Fruit fly (Drosophila melanogaster) whole organism, embryonic: ENCODE results near the gene G6P.

Experiments used
- Abd-B ChIP-seq: fragments of 200-800 bp; sonication (Bioruptor generic); optimal IDR thresholded peaks from 2 replicates; lab custom pipeline; 2018; ENCODE audit warnings: missing biosample characterization, mild to moderate bottlenecking, missing genetic modification characterization, moderate library complexity
- C15 ChIP-seq: fragments of 200-800 bp; sonication (Bioruptor generic); IDR thresholded peaks from 3 replicates; pipeline ENCODE4 v1.3.6; 2022; ENCODE audit warnings: missing biosample characterization, missing genetic modification characterization
- CG10274 ChIP-seq: fragments of 200-800 bp; sonication (Bioruptor generic); optimal IDR thresholded peaks from 3 replicates; lab custom pipeline; 2017; ENCODE audit warnings: missing biosample characterization, mild to moderate bottlenecking, missing genetic modification characterization
- CG12299 ChIP-seq: fragments of 200-800 bp; sonication (Bioruptor generic); optimal IDR thresholded peaks from 2 replicates; lab custom pipeline; 2018; ENCODE audit warnings: missing biosample characterization, mild to moderate bottlenecking, missing genetic modification characterization
- CG12391 ChIP-seq: fragments of 200-800 bp; sonication (Bioruptor generic); optimal IDR thresholded peaks from 3 replicates; lab custom pipeline; 2018; ENCODE audit warnings: missing biosample characterization, mild to moderate bottlenecking, missing genetic modification characterization, moderate library complexity
- CG12659 ChIP-seq: fragments of 200-800 bp; sonication (Bioruptor generic); optimal IDR thresholded peaks from 3 replicates; lab custom pipeline; 2017; ENCODE audit warnings: mild to moderate bottlenecking, missing biosample characterization, missing genetic modification reagents, missing genetic modification characterization
- CG14441 ChIP-seq: fragments of 200-800 bp; sonication (Bioruptor generic); IDR thresholded peaks from 2 replicates; pipeline ENCODE4 v1.3.6; 2022; ENCODE audit warnings: missing biosample characterization, missing genetic modification characterization
- CG1602 ChIP-seq: fragments of 200-800 bp; sonication (Bioruptor generic); optimal IDR thresholded peaks from 3 replicates; lab custom pipeline; 2016; ENCODE audit warnings: missing biosample characterization, missing genetic modification characterization
- CG17568 ChIP-seq: fragments of 200-800 bp; sonication (Bioruptor generic); optimal IDR thresholded peaks from 2 replicates; lab custom pipeline; 2018; ENCODE audit warnings: missing biosample characterization, mild to moderate bottlenecking, missing genetic modification characterization, moderate library complexity
- CG18599 ChIP-seq: fragments of 200-800 bp; sonication (Bioruptor generic); optimal IDR thresholded peaks from 3 replicates; lab custom pipeline; 2017; ENCODE audit warnings: missing biosample characterization, missing genetic modification characterization, mild to moderate bottlenecking, moderate library complexity, missing genetic modification reagents
- CG2678 ChIP-seq: fragments of 200-800 bp; sonication (Bioruptor generic); optimal IDR thresholded peaks from 3 replicates; lab custom pipeline; 2019; ENCODE audit warnings: missing biosample characterization, mild to moderate bottlenecking, missing genetic modification characterization, moderate library complexity
- CG30431 ChIP-seq: fragments of 200-800 bp; sonication (Bioruptor generic); optimal IDR thresholded peaks from 2 replicates; lab custom pipeline; 2017; ENCODE audit warnings: missing biosample characterization, missing genetic modification characterization
- CG43689 ChIP-seq: fragments of 200-800 bp; sonication (Bioruptor generic); IDR thresholded peaks from 2 replicates; pipeline ENCODE4 v1.3.6; 2022; ENCODE audit warnings: missing biosample characterization, missing genetic modification characterization
- CG5180 ChIP-seq: fragments of 200-800 bp; sonication (Bioruptor generic); optimal IDR thresholded peaks from 3 replicates; lab custom pipeline; 2017; ENCODE audit warnings: missing biosample characterization, missing genetic modification characterization, mild to moderate bottlenecking, moderate library complexity, missing genetic modification reagents
- CG6791 ChIP-seq: fragments of 200-800 bp; sonication (Bioruptor generic); IDR thresholded peaks from 3 replicates; pipeline ENCODE4 v1.3.6; 2022; ENCODE audit warnings: missing biosample characterization, missing genetic modification characterization; ENCODE audit not compliant: partially characterized antibody
- CG7839 ChIP-seq: fragments of 200-800 bp; sonication (Bioruptor generic); optimal IDR thresholded peaks from 3 replicates; lab custom pipeline; 2018; ENCODE audit warnings: missing biosample characterization, mild to moderate bottlenecking, missing genetic modification characterization, moderate library complexity
- CG8089 ChIP-seq: fragments of 200-800 bp; sonication (Bioruptor generic); optimal IDR thresholded peaks from 3 replicates; lab custom pipeline; 2016; ENCODE audit warnings: missing biosample characterization, missing genetic modification characterization
- CG9932 ChIP-seq: fragments of 200-800 bp; sonication (Bioruptor generic); IDR thresholded peaks from 2 replicates; pipeline ENCODE4 v1.3.6; 2022; ENCODE audit warnings: missing biosample characterization, missing genetic modification characterization
- CoRest ChIP-seq: fragments of 200-800 bp; sonication (Bioruptor generic); optimal IDR thresholded peaks from 3 replicates; lab custom pipeline; 2018; ENCODE audit warnings: missing biosample characterization, mild to moderate bottlenecking, missing genetic modification characterization, moderate library complexity
- Dbx ChIP-seq: fragments of 200-800 bp; sonication (Bioruptor generic); IDR thresholded peaks from 3 replicates; pipeline ENCODE4 v1.3.6; 2022; ENCODE audit warnings: missing biosample characterization, missing genetic modification characterization
- Gsc ChIP-seq: fragments of 200-800 bp; sonication (Bioruptor generic); IDR thresholded peaks from 2 replicates; pipeline ENCODE4 v1.3.6; 2022; ENCODE audit warnings: missing biosample characterization, missing genetic modification characterization
- Hr51 ChIP-seq, 2 experiments: fragments of 200-800 bp; sonication (Bioruptor generic); optimal IDR thresholded peaks; 2 replicates in 1 of 2; 3 replicates in 1 of 2; lab custom pipeline; 2016 to 2018; ENCODE audit warnings: missing biosample characterization in 2 of 2, missing genetic modification characterization in 2 of 2, mild to moderate bottlenecking in 1 of 2, moderate library complexity in 1 of 2
- Jarid2 ChIP-seq: fragments of 200-800 bp; sonication (Bioruptor generic); optimal IDR thresholded peaks from 3 replicates; lab custom pipeline; 2017; ENCODE audit warnings: mild to moderate bottlenecking, missing biosample characterization, missing genetic modification reagents, missing genetic modification characterization
- Mad ChIP-seq: fragments of 200-800 bp; sonication (Bioruptor generic); optimal IDR thresholded peaks from 2 replicates; lab custom pipeline; 2016; ENCODE audit warnings: missing biosample characterization, missing genetic modification characterization
- NFAT ChIP-seq: fragments of 200-800 bp; sonication (Bioruptor generic); IDR thresholded peaks from 2 replicates; pipeline ENCODE4 v1.3.6; 2022; ENCODE audit warnings: missing biosample characterization, missing genetic modification characterization
- Oli ChIP-seq: fragments of 200-800 bp; sonication (Bioruptor generic); optimal IDR thresholded peaks from 2 replicates; lab custom pipeline; 2018; ENCODE audit warnings: missing biosample characterization, mild to moderate bottlenecking, missing genetic modification characterization, moderate library complexity
- Pdp1 ChIP-seq, 2 experiments: fragments of 200-800 bp; sonication (Bioruptor generic); optimal IDR thresholded peaks; 3 replicates each; lab custom pipeline; 2016; ENCODE audit warnings: missing biosample characterization in 2 of 2, missing genetic modification characterization in 2 of 2, mild to moderate bottlenecking in 1 of 2, moderate library complexity in 1 of 2
- Sin3A ChIP-seq: fragments of >200 bp; optimal IDR thresholded peaks from 2 replicates; lab custom pipeline; 2018
- Sox102F ChIP-seq: fragments of 200-800 bp; sonication (Bioruptor generic); optimal IDR thresholded peaks from 2 replicates; lab custom pipeline; 2018; ENCODE audit warnings: missing biosample characterization, mild to moderate bottlenecking, missing genetic modification characterization, moderate library complexity
- Usf ChIP-seq: fragments of 200-800 bp; sonication (Bioruptor generic); optimal IDR thresholded peaks from 2 replicates; lab custom pipeline; 2017; ENCODE audit warnings: missing genotype, missing biosample characterization, missing genetic modification characterization
- ab ChIP-seq: fragments of 200-800 bp; sonication (Bioruptor generic); optimal IDR thresholded peaks from 2 replicates; lab custom pipeline; 2016; ENCODE audit warnings: missing biosample characterization, missing genetic modification characterization
- az2 ChIP-seq: fragments of 200-800 bp; sonication (Bioruptor generic); optimal IDR thresholded peaks from 3 replicates; lab custom pipeline; 2016; ENCODE audit warnings: missing biosample characterization, missing genetic modification characterization
- dm ChIP-seq: fragments of 200-800 bp; sonication (Bioruptor generic); optimal IDR thresholded peaks from 3 replicates; lab custom pipeline; 2016; ENCODE audit warnings: missing biosample characterization, missing genetic modification characterization
- ems ChIP-seq: fragments of 200-800 bp; sonication (Bioruptor generic); optimal IDR thresholded peaks from 3 replicates; lab custom pipeline; 2016; ENCODE audit warnings: missing biosample characterization, missing genetic modification characterization
- eve ChIP-seq, 2 experiments: fragments of >200 bp; optimal IDR thresholded peaks; 2 replicates each; lab custom pipeline; 2017; ENCODE audit warnings: missing biosample characterization in 2 of 2, missing genetic modification characterization in 2 of 2
- kay ChIP-seq: fragments of 200-800 bp; sonication (Bioruptor generic); optimal IDR thresholded peaks from 2 replicates; lab custom pipeline; 2016; ENCODE audit warnings: missing biosample characterization, missing genetic modification characterization
- mirr ChIP-seq: fragments of 200-800 bp; sonication (Bioruptor generic); optimal IDR thresholded peaks from 3 replicates; lab custom pipeline; 2018; ENCODE audit warnings: missing biosample characterization, mild to moderate bottlenecking, missing genetic modification characterization
- pan ChIP-seq, 4 experiments: fragments of >200 bp in 3 of 4; fragments of 200-800 bp in 1 of 4; sonication (Bioruptor generic) in 1 of 4; optimal IDR thresholded peaks in 3 of 4; IDR thresholded peaks in 1 of 4; 2 replicates each; pipeline versions ENCODE4 v1.3.6 to Lab custom; 2017 to 2022; ENCODE audit warnings: missing biosample characterization in 2 of 4, missing genetic modification characterization in 2 of 4, mixed read lengths in 1 of 4
- peb ChIP-seq: fragments of 200-800 bp; sonication (Bioruptor generic); IDR thresholded peaks from 2 replicates; pipeline ENCODE4 v1.3.6; 2022; ENCODE audit warnings: missing biosample characterization, missing genetic modification characterization
- scrt ChIP-seq: fragments of 200-800 bp; sonication (Bioruptor generic); optimal IDR thresholded peaks from 2 replicates; lab custom pipeline; 2018; ENCODE audit warnings: missing biosample characterization, mild to moderate bottlenecking, missing genetic modification characterization, moderate library complexity
- sens ChIP-seq: fragments of 200-800 bp; sonication (Bioruptor generic); peaks from one replicate; lab custom pipeline; 2016; ENCODE audit warnings: missing biosample characterization, missing genetic modification characterization
- sim ChIP-seq: fragments of 200-800 bp; sonication (Bioruptor generic); IDR thresholded peaks from 2 replicates; pipeline ENCODE4 v1.3.6; 2022; ENCODE audit warnings: missing biosample characterization, missing genetic modification characterization
- sima ChIP-seq: fragments of 200-800 bp; sonication (Bioruptor generic); optimal IDR thresholded peaks from 2 replicates; lab custom pipeline; 2016; ENCODE audit warnings: missing biosample characterization, missing genetic modification characterization
- slbo ChIP-seq: fragments of 200-800 bp; sonication (Bioruptor generic); IDR thresholded peaks from 2 replicates; pipeline ENCODE4 v1.3.6; 2022; ENCODE audit warnings: missing biosample characterization, missing genetic modification characterization
- so ChIP-seq: fragments of 200-800 bp; sonication (Bioruptor generic); IDR thresholded peaks from 3 replicates; pipeline ENCODE4 v1.3.6; 2022; ENCODE audit warnings: missing biosample characterization, missing genetic modification characterization
- sug ChIP-seq: fragments of 200-800 bp; optimal IDR thresholded peaks from 2 replicates; lab custom pipeline; 2019; ENCODE audit warnings: missing biosample characterization, mild to moderate bottlenecking, missing genetic modification characterization, moderate library complexity
- tna ChIP-seq: fragments of 200-800 bp; sonication (Bioruptor generic); IDR thresholded peaks from 2 replicates; pipeline ENCODE4 v1.3.6; 2022; ENCODE audit warnings: missing biosample characterization, missing genetic modification characterization; ENCODE audit not compliant: partially characterized antibody
- twi ChIP-seq: fragments of 200-800 bp; optimal IDR thresholded peaks from 2 replicates; lab custom pipeline; 2019; ENCODE audit warnings: missing biosample characterization, mild to moderate bottlenecking, missing genetic modification characterization, moderate library complexity
- vvl ChIP-seq: fragments of 200-800 bp; sonication (Bioruptor generic); IDR thresholded peaks from 2 replicates; pipeline ENCODE4 v1.3.6; 2022; ENCODE audit warnings: missing biosample characterization, missing genetic modification characterization

Gene G6P

dm6 chr2L:2861885-2862620 lies 46.5 kb upstream of the G6P start (continued):
- TF ChIP-seq CG7839 (tag; lab: Kevin White, UChicago): peak; percentile 15
- TF ChIP-seq sug (tag; lab: Kevin White, UChicago): peak; percentile 31
- TF ChIP-seq slbo (GFP tag; lab: Robert Waterston, UW): no peak
- TF ChIP-seq Pdp1 (GFP tag; optimal IDR thresholded peaks at IDR 0.05; lab: Kevin White, UChicago): peak in 1 of 2 experiments; percentile 80
- TF ChIP-seq Gsc (GFP tag; lab: Robert Waterston, UW): no peak
- TF ChIP-seq CG43689 (GFP tag; lab: Robert Waterston, UW): no peak
- TF ChIP-seq sima: no peak
- TF ChIP-seq Abd-B (GFP tag; lab: Kevin White, UChicago): no peak
- TF ChIP-seq mirr: peak; percentile 13
- peak; percentile 26 for TF ChIP-seq ems (GFP tag; lab: Kevin White, UChicago)
- TF ChIP-seq CG2678 (tag; lab: Kevin White, UChicago): peak; percentile 40
- peak; percentile 62; the same call in 1 of the 2 replicates for TF ChIP-seq tna
- no peak for TF ChIP-seq CG1602
- peak; percentile 22 for TF ChIP-seq CG17568 (GFP tag; lab: Kevin White, UChicago)
- no peak for TF ChIP-seq CG9932
- no peak for TF ChIP-seq Sin3A (lab: Kevin White, UChicago)
- no peak for TF ChIP-seq CG12659
- TF ChIP-seq CG18599 (GFP tag; lab: Kevin White, UChicago): peak; percentile 71
- TF ChIP-seq CG10274: no peak
- TF ChIP-seq NFAT (GFP tag; lab: Robert Waterston, UW): no peak
- no peak for TF ChIP-seq dm (GFP tag; lab: Kevin White, UChicago)
- TF ChIP-seq Mad (GFP tag; lab: Kevin White, UChicago): no peak
- TF ChIP-seq Sox102F: no peak
- TF ChIP-seq Jarid2 (GFP tag; lab: Kevin White, UChicago): peak; percentile 88
- peak; percentile 52 for TF ChIP-seq twi (tag; lab: Kevin White, UChicago)
- TF ChIP-seq Usf (GFP tag; lab: Kevin White, UChicago): no peak
- TF ChIP-seq CG8089: no peak
- TF ChIP-seq CG6791 (GFP tag; lab: Robert Waterston, UW): peak; percentile 68; the same call in 2 of the 3 replicates
- TF ChIP-seq CG12391 (tag; lab: Kevin White, UChicago): peak; percentile 6
- TF ChIP-seq sens (GFP tag; lab: Kevin White, UChicago): peak; percentile 47
- no peak for TF ChIP-seq CG14441 (GFP tag; lab: Robert Waterston, UW)
- TF ChIP-seq CG12299 (tag; lab: Kevin White, UChicago): no peak
- TF ChIP-seq Hr51 (GFP tag; optimal IDR thresholded peaks at IDR 0.05; lab: Kevin White, UChicago): peak in 1 of 2 experiments; percentile 17
- TF ChIP-seq eve (GFP tag; optimal IDR thresholded peaks at IDR 0.05; lab: Kevin White, UChicago): no peak
- peak; percentile 18; the same call in 1 of the 3 replicates for TF ChIP-seq Dbx (GFP tag; lab: Robert Waterston, UW)
- TF ChIP-seq so: peak; percentile 55; the same call in 1 of the 3 replicates
- no peak for TF ChIP-seq scrt

DNA sequence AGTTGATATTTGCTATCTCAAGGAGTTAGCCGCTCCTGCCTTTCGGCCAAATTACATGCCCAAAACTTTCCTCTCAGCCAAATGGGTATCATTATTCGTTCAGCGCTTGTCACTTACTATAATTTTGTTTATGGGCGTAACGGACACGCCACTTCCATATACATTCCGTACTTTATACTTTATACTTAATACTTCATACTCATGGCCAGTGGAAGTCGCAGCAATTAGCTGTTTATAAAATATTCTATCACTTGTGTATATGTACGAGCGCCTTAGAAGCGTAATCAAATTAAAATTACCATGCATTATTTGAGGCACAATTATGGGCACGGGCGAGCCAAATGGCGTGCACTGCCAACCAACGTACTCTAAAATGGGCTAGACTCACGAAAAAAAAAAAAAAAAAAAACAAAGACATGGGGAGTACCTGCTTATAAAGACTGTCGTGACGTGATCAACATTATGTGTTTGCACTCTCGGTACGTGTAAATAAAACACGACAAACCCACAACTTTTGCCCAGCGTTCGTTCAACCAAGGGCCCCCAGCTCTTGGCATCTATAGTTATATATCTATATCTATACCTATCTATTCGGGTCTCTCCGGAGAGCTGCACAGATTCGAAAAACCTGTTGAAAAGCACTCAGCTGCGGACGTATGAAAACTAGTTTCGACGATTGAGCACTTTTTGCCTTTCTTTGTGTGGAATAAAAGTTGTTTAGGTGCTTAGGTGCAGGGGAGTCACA lies 45.8 kb upstream of the G6P start:
- TF ChIP-seq ab (GFP tag; lab: Kevin White, UChicago): no peak
- no peak for TF ChIP-seq CoRest
- TF ChIP-seq pan (optimal IDR thresholded peaks at IDR 0.05; lab: Kevin White, UChicago): no peak
- TF ChIP-seq pan (GFP tag; optimal IDR thresholded peaks at IDR 0.05 in 1 of 2, IDR thresholded peaks at IDR 0.05 in 1 of 2): no peak
- no peak for TF ChIP-seq C15
- TF ChIP-seq CG30431: no peak
- no peak for TF ChIP-seq kay (GFP tag; lab: Kevin White, UChicago)
- no peak for TF ChIP-seq Oli (tag; lab: Kevin White, UChicago)
- TF ChIP-seq sim (GFP tag; lab: Robert Waterston, UW): no peak
- peak; percentile 24 for TF ChIP-seq CG5180 (GFP tag; lab: Kevin White, UChicago)
- TF ChIP-seq peb (GFP tag; lab: Robert Waterston, UW): no peak
- peak; percentile 43; the same call in 1 of the 2 replicates for TF ChIP-seq vvl (GFP tag; lab: Robert Waterston, UW)
- TF ChIP-seq twi (tag; lab: Kevin White, UChicago): no peak
- no peak for TF ChIP-seq az2 (GFP tag; lab: Kevin White, UChicago)
